Worm (Caenorhabditis elegans) whole organism, L2 larva: ENCODE results near the gene F58E1.13.

Source experiments
- ama-1 ChIP-seq: fragments of 150-350 bp; optimal IDR thresholded peaks from 2 replicates; lab custom pipeline; 2018; ENCODE audit warnings: inconsistent platforms
- mbf-1 ChIP-seq: sonication (generic microtip); optimal IDR thresholded peaks from 2 replicates; lab custom pipeline; 2017; ENCODE audit warnings: missing biosample characterization, missing genetic modification characterization
- nhr-23 ChIP-seq: fragments of 150-350 bp; optimal IDR thresholded peaks from 2 replicates; lab custom pipeline; 2014; ENCODE audit warnings: missing biosample characterization, missing genetic modification reagents, missing genetic modification characterization
- ztf-4 ChIP-seq: fragments of 150-350 bp; optimal IDR thresholded peaks from 2 replicates; lab custom pipeline; 2014; ENCODE audit warnings: missing biosample characterization, missing genetic modification characterization

ce11 chrII:1692827-1693226, 2.8 kb downstream of the F58E1.13 start, which contains the start of gene fbxc-21:
- TF ChIP-seq nhr-23 (tag; lab: Kevin White, UChicago) (no peak), ama-1 (no peak), ztf-4 (tag; lab: Kevin White, UChicago) (no peak), mbf-1 (tag; lab: Kevin White, UChicago) (no peak)
